Fruit fly (Drosophila melanogaster) Kc167 (cell line): Measurements from ENCODE around the gene Nnp-1.

Experiments
- Myc ChIP-seq: fragments of >200 bp; optimal IDR thresholded peaks from 2 replicates; lab custom pipeline; 2017; ENCODE audit warnings: missing external identifiers
- Sin3A ChIP-seq: fragments of >200 bp; optimal IDR thresholded peaks from 2 replicates; lab custom pipeline; 2018; ENCODE audit warnings: missing external identifiers
- h ChIP-seq: fragments of >200 bp; optimal IDR thresholded peaks from 3 replicates; lab custom pipeline; 2018; ENCODE audit warnings: missing external identifiers
- insv ChIP-seq: fragments of >200 bp; optimal IDR thresholded peaks from 3 replicates; lab custom pipeline; 2018; ENCODE audit warnings: missing external identifiers
- psq ChIP-seq: fragments of >200 bp; optimal IDR thresholded peaks from 2 replicates; lab custom pipeline; 2017; ENCODE audit warnings: missing external identifiers
- ttk ChIP-seq: sonication (Bioruptor generic); optimal IDR thresholded peaks from 2 replicates; lab custom pipeline; 2017; ENCODE audit warnings: missing external identifiers

Nnp-1 gene

DNA sequence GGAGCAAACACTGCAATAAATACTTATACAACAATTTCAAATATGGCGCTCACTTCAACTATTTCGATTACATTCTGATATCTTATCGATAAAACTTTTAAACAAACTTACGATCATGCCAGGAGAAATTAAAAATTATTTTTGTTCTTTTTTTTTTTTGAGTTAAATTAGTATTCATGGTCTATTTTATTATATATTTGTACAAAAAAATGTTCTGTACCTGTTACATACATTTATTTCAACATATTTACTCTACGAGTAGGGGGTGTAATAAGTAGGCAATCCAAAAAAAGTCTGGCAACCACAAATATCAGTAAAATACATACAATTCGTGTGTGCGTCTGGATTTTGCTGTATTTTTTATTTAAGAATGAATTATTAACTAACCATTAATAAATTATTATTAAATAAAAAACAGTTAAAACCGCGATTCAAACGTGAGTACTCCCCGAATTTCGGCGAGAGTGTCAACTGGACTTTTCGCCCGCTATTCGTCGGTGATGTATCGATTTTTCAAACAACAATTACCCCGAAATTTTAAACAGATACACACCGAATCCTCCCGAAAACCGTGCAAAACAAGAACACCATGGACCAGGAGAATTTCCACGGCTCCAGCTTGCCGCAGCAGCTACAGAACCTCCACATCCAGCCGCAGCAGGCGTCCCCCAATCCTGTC is 16.5 kb upstream of the Nnp-1 start, which contains the start of gene loqs:
loqs (plus strand) TSS at position 302 of the 679 bp plus-strand sequence.
- TF ChIP-seq psq (lab: Kevin White, UChicago) (no peak), h (no peak), insv (lab: Kevin White, UChicago) (no peak), Sin3A (lab: Kevin White, UChicago) (no peak), ttk (lab: Kevin White, UChicago) (no peak)

DNA sequence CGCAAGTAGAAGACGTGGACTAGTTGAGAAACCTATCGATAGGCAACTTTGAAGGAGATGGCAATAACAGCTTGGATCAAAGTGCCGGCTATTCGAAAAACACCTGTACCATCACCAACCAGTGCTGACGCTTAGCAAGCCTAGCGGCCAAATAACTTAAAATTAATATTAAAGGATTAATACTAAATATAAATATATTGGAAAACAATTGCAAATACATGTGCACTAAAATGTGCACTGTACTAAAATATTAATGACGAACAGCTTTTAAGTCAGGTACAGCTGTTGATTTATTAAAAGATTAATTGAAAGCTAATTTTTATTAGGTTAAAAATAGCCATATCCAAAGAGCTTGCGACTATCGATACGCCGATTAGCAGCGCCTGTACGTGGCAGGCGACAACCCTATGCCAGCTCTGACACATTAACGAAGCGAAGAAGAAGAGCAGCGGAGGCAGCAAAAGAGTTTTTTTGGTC is 12.5 kb upstream of the Nnp-1 start, which contains the start of the genes CG9302 and beta'COP:
CG9302 (minus strand) TSS at position 51 of the 477 bp plus-strand sequence.
beta'COP (plus strand) TSS at position 415 of the 477 bp plus-strand sequence.
- TF ChIP-seq Myc (no peak), psq (lab: Kevin White, UChicago) (no peak), insv (lab: Kevin White, UChicago) (no peak), h (no peak), Sin3A (lab: Kevin White, UChicago) (peak; percentile 51), ttk (lab: Kevin White, UChicago) (no peak)

DNA sequence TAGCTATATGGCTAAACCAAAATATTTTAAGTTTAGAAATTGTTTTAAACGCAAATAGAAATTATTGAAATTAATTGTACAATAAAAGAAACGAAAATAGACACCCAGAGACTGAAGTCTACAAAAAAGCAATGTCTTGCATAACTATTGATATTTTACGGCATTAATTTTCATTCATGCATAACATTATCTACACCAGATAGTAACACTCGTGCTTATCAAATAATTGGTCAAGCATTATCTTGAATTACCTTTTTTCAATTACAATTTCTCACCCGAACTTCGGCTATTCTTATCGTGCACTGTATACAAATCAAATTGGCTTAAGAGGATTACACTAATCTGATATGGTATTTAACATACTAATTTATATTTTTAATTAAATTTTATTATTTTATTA is 10.1 kb upstream of the Nnp-1 start:
- TF ChIP-seq insv (lab: Kevin White, UChicago), result no peak
- TF ChIP-seq psq (lab: Kevin White, UChicago), result no peak
- TF ChIP-seq Myc, result no peak
- no peak for TF ChIP-seq h
- no peak for TF ChIP-seq Sin3A (lab: Kevin White, UChicago)
- no peak for TF ChIP-seq ttk (lab: Kevin White, UChicago)

- TF ChIP-seq psq (lab: Kevin White, UChicago) (no peak), insv (lab: Kevin White, UChicago) (no peak), Sin3A (lab: Kevin White, UChicago) (no peak)
These were observed 7.7 kb upstream of the Nnp-1 start, which contains the start of the genes Bdp1 and CG6565 for dm6 chr2L:13373435-13374242. TSS of gene Bdp1 (minus strand) at chr2L:13373890. TSS of gene CG6565 (plus strand) at chr2L:13374019.

dm6 chr2L:13370762-13371161 is 4.8 kb upstream of the Nnp-1 start, which contains the start of gene ND-B22:
TSS of gene ND-B22 (minus strand) at chr2L:13371110.
- TF ChIP-seq h (no peak), Myc (no peak), psq (lab: Kevin White, UChicago) (no peak), ttk (lab: Kevin White, UChicago) (no peak), Sin3A (lab: Kevin White, UChicago) (no peak), insv (lab: Kevin White, UChicago) (no peak)

DNA sequence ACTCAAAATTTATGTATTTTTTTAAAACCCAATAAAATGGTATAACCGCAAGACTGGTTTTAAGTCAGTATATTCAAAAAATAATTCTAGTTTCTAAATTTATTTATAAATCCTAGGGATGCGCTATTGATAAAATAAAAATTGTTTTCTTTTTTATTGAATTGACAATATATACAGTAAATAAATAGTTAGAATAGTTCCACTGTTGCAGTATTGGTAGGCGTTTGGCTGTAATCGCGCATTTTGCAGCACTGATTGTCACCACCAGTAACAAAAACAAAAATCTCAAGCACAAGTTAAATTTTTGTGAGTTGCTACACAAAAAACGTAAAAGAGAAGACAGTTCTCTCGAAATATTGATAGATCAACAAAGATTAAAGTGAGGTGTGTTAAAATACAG is 3.0 kb upstream of the Nnp-1 start, which contains the start of gene CG31855:
CG31855 (plus strand) TSS at position 265 of the 400 bp plus-strand sequence.
- TF ChIP-seq insv (lab: Kevin White, UChicago) (no peak), Sin3A (lab: Kevin White, UChicago) (no peak), psq (lab: Kevin White, UChicago) (no peak), Myc (no peak), h (no peak), ttk (lab: Kevin White, UChicago) (no peak)

dm6 chr2L:13367378-13367777 is 1.4 kb upstream of the Nnp-1 start, which contains the start of gene Tap42:
TSS of gene Tap42 (plus strand) at chr2L:13367617.
- no peak for TF ChIP-seq h
- no peak for TF ChIP-seq ttk (lab: Kevin White, UChicago)
- no peak for TF ChIP-seq insv (lab: Kevin White, UChicago)
- no peak for TF ChIP-seq Myc
- TF ChIP-seq Sin3A (lab: Kevin White, UChicago), result no peak
- TF ChIP-seq psq (lab: Kevin White, UChicago), result no peak

dm6 chr2L:13362953-13363352 is 3.0 kb downstream of the Nnp-1 start:
- TF ChIP-seq h (no peak), Myc (no peak), psq (lab: Kevin White, UChicago) (no peak), insv (lab: Kevin White, UChicago) (no peak), Sin3A (lab: Kevin White, UChicago) (no peak), ttk (lab: Kevin White, UChicago) (no peak)

dm6 chr2L:13361465-13361864 is 4.5 kb downstream of the Nnp-1 start, which contains the start of gene CG9377:
TSS of gene CG9377 (minus strand) at chr2L:13361565.
- TF ChIP-seq insv (lab: Kevin White, UChicago), result no peak
- TF ChIP-seq Sin3A (lab: Kevin White, UChicago), result no peak
- no peak for TF ChIP-seq ttk (lab: Kevin White, UChicago)
- no peak for TF ChIP-seq h
- TF ChIP-seq Myc, result no peak
- TF ChIP-seq psq (lab: Kevin White, UChicago), result no peak

DNA sequence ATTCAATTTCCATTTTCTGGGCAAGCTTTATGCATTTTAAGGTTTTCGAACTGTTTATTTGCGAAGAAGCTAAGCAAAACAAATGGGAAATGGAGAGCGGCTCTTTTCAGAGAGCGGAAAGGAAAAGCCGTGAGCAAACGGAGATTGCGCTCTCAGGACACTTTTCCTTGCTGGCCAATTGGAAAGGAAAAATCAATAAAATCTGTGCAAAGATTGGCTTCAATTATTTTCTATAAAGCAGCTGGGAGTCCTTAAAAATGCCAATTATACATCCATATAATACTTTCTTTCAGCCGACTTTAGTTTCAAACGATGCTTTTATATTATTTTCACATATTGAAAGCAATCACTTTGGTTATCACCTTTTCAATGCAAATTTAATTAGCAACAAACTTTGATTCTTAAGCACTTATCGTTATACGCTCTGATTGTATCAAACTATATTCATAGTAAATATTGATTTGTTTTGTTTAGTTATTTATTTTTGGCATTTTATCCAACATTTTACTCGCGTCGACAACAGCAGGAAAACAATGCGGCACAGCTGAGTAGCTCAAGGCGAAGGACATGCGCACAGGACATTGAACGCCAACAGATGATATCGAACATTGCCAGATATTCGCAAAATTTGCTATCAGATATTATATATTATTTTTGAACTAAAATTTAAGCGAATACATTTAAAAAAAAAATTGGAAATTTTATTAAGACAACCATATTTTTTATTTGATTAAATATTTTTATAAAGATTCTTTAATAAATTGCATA is 11.2 kb downstream of the Nnp-1 start, which contains the start of gene CG9395:
CG9395 (minus strand) TSS at position 494 of the 768 bp plus-strand sequence.
- TF ChIP-seq psq (lab: Kevin White, UChicago) (no peak), ttk (lab: Kevin White, UChicago) (no peak), h (no peak), insv (lab: Kevin White, UChicago) (no peak), Sin3A (lab: Kevin White, UChicago) (no peak), Myc (no peak)
